Fruit fly (Drosophila melanogaster): Measurements from ENCODE around the gene snRNP-U1-C.
A peak's percentile ranks its signal among the peaks of the same experiment; 100 is the strongest.

Gene snRNP-U1-C

DNA sequence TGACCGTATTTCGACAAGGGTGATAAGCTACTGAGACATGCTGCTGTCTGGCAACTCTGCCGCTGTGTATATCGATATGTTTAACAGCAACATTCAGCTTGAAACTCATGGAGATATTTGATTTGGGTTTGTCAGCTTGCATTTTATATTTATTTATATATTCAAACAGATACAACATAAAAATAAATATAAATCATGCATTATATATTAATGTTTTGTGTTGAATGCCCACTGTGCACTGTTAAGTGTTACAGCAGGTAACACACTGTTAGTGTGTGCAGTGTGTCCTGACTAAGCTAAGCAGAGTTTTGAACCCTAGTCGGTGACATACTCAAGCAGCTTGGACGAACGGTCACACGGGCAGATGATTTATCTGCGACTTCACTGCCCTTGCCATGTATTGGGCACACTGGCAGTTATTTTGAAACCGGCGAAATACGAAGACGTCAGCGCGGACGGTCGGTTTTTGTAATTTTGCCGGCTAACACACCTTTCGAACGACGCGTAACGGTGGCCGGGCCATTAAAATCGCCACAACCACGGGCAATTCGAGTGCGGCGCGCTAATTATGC, at the start of gene snRNP-U1-C, which contains the start of gene gukh (continued):
- TF ChIP-seq CG4730 (GFP tag; IDR thresholded peaks at IDR 0.05) (peak; percentile 73; the same call in 1 of the 2 replicates), CG14441 (GFP tag; IDR thresholded peaks at IDR 0.05) (peak; percentile 79), TFAM (GFP tag; optimal IDR thresholded peaks at IDR 0.05) (no peak), Sox100B (GFP tag; optimal IDR thresholded peaks at IDR 0.05) (peak; percentile 52), Ssrp (tag; optimal IDR thresholded peaks at IDR 0.05) (peak; percentile 59), CG4617 (GFP tag; optimal IDR thresholded peaks at IDR 0.05; ENCODE audit: borderline replicate concordance) (peak; percentile 88), dan (GFP tag; IDR thresholded peaks at IDR 0.05) (no peak), Hmx (GFP tag; optimal IDR thresholded peaks at IDR 0.05) (no peak), schlank (tag; optimal IDR thresholded peaks at IDR 0.05) (peak; percentile 54), lmd (GFP tag; IDR thresholded peaks at IDR 0.05) (peak; percentile 82), dpn (GFP tag; optimal IDR thresholded peaks at IDR 0.05) (peak; percentile 40 to 84), slp2 (GFP tag; optimal IDR thresholded peaks at IDR 0.05) (no peak), CG11456 (GFP tag; IDR thresholded peaks at IDR 0.05) (peak; percentile 84), CG9817 (tag; optimal IDR thresholded peaks at IDR 0.05) (peak; percentile 89), Nf-YA (GFP tag; IDR thresholded peaks at IDR 0.05) (peak; percentile 21; the same call in 1 of the 2 replicates), insv (GFP tag; optimal IDR thresholded peaks at IDR 0.05) (peak in 1 of 2 experiments; percentile 71), row (GFP tag; IDR thresholded peaks at IDR 0.05) (peak; percentile 95), cad (GFP tag; optimal IDR thresholded peaks at IDR 0.05) (no peak), sr (GFP tag; IDR thresholded peaks at IDR 0.05) (no peak; the same call in 1 of the 3 replicates), MBD-R2 (GFP tag; IDR thresholded peaks at IDR 0.05) (peak; percentile 86), HLH4C (GFP tag; IDR thresholded peaks at IDR 0.05; ENCODE audit: partially characterized antibody) (peak; percentile 48; the same call in 1 of the 3 replicates), CG11247 (GFP tag; IDR thresholded peaks at IDR 0.05) (peak; percentile 81), CoRest (tag; optimal IDR thresholded peaks at IDR 0.05) (peak; percentile 82), fd3F (GFP tag; optimal IDR thresholded peaks at IDR 0.05) (peak; percentile 81), CG10543 (GFP tag; optimal IDR thresholded peaks at IDR 0.05) (peak; percentile 71), Hmr (GFP tag; optimal IDR thresholded peaks at IDR 0.05) (peak; percentile 84), oc (tag; optimal IDR thresholded peaks at IDR 0.05) (peak; percentile 75), fd102C (GFP tag; optimal IDR thresholded peaks at IDR 0.05) (no peak), nmo (GFP tag; optimal IDR thresholded peaks at IDR 0.05) (peak; percentile 79), CrebB (tag; optimal IDR thresholded peaks at IDR 0.05) (peak; percentile 76), pnt (GFP tag; optimal IDR thresholded peaks at IDR 0.05) (peak; percentile 36), Meics (GFP tag; optimal IDR thresholded peaks at IDR 0.05) (peak; percentile 73), zfh1 (GFP tag; IDR thresholded peaks at IDR 0.05) (peak; percentile 87), CG18476 (GFP tag; optimal IDR thresholded peaks at IDR 0.05) (peak; percentile 69), jumu (GFP tag; optimal IDR thresholded peaks at IDR 0.05) (peak; percentile 18), CG6813 (GFP tag; optimal IDR thresholded peaks at IDR 0.05) (peak; percentile 8), dati (GFP tag; IDR thresholded peaks at IDR 0.05) (peak; percentile 61), lov (optimal IDR thresholded peaks at IDR 0.05) (no peak), lov (GFP tag; IDR thresholded peaks at IDR 0.05) (0 out of 3 replicates have a peak, but pooled peaks have one; percentile 32), dmrt11E (tag; optimal IDR thresholded peaks at IDR 0.05) (peak; percentile 72), YL-1 (GFP tag; optimal IDR thresholded peaks at IDR 0.05) (peak; percentile 90), sna (GFP tag; IDR thresholded peaks at IDR 0.05; ENCODE audit: partially characterized antibody) (peak; percentile 84), CG2678 (tag; optimal IDR thresholded peaks at IDR 0.05) (peak; percentile 82), CG3838 (GFP tag; optimal IDR thresholded peaks at IDR 0.05) (peak; percentile 37), stwl (tag; optimal IDR thresholded peaks at IDR 0.05) (peak; percentile 75), CG7987 (GFP tag; optimal IDR thresholded peaks at IDR 0.05) (peak; percentile 32), Bdp1 (GFP tag; optimal IDR thresholded peaks at IDR 0.05) (no peak), CG34224 (GFP tag; IDR thresholded peaks at IDR 0.05; ENCODE audit: partially characterized antibody) (peak; percentile 53), wor (GFP tag; IDR thresholded peaks at IDR 0.05) (peak; percentile 64), onecut (GFP tag; IDR thresholded peaks at IDR 0.05) (peak; percentile 67)

Measured in whole organism, embryonic.